Worm (Caenorhabditis elegans) whole organism, young adult: ENCODE data around the gene W06D12.6.

Experiments used
- K11D2.4 ChIP-seq: fragments of 200-800 bp; sonication (Bioruptor generic); IDR thresholded peaks from 2 replicates; pipeline ENCODE4 v1.3.6; 2022; ENCODE audit warnings: missing genetic modification reagents, missing genetic modification characterization, missing compliant biosample characterization
- Y56A3A.18 ChIP-seq: fragments of 200-800 bp; sonication (Bioruptor generic); IDR thresholded peaks from 2 replicates; pipeline ENCODE4 v1.3.6; 2022; ENCODE audit warnings: missing genetic modification reagents, missing genetic modification characterization, missing compliant biosample characterization
- ama-1 ChIP-seq, 3 experiments: fragments of 150-350 bp in 1 of 3; sonication (generic microtip) in 2 of 3; optimal IDR thresholded peaks; 2 replicates each; lab custom pipeline; 2014 to 2018; ENCODE audit warnings: missing biosample characterization in 2 of 3, missing genetic modification characterization in 2 of 3, missing genetic modification reagents in 2 of 3
- ets-4 ChIP-seq: fragments of 200-800 bp; sonication (Bioruptor generic); optimal IDR thresholded peaks from 2 replicates; lab custom pipeline; 2018; ENCODE audit warnings: mild to moderate bottlenecking, missing genetic modification characterization, missing compliant biosample characterization
- fkh-3 ChIP-seq: sonication (generic microtip); optimal IDR thresholded peaks from 2 replicates; lab custom pipeline; 2016; ENCODE audit warnings: mild to moderate bottlenecking, missing genetic modification characterization, missing compliant biosample characterization
- hlh-12 ChIP-seq: sonication (generic microtip); optimal IDR thresholded peaks from 2 replicates; lab custom pipeline; 2016; ENCODE audit warnings: missing genetic modification characterization, missing compliant biosample characterization
- lin-40 ChIP-seq: sonication (generic microtip); optimal IDR thresholded peaks from 2 replicates; lab custom pipeline; 2016; ENCODE audit warnings: missing genetic modification characterization, mild to moderate bottlenecking, missing compliant biosample characterization, missing genotype, missing genetic modification reagents
- lsy-27 ChIP-seq: sonication (generic microtip); optimal IDR thresholded peaks from 2 replicates; lab custom pipeline; 2017; ENCODE audit warnings: missing genetic modification characterization, mild to moderate bottlenecking, missing compliant biosample characterization, antibody characterized with exemption, missing genotype, borderline replicate concordance; ENCODE audit not compliant: insufficient read depth
- pha-4 ChIP-seq: fragments of 150-350 bp; sonication (generic microtip); optimal IDR thresholded peaks from 2 replicates; lab custom pipeline; 2014; ENCODE audit warnings: missing biosample characterization, missing genetic modification reagents, missing genetic modification characterization
- unc-62 ChIP-seq: fragments of 150-350 bp; optimal IDR thresholded peaks from 2 replicates; lab custom pipeline; 2014; ENCODE audit warnings: missing biosample characterization, missing genetic modification reagents, missing genetic modification characterization

- TF ChIP-seq lin-40 (no peak), lsy-27 (tag; lab: Kevin White, UChicago) (no peak), fkh-3 (no peak), pha-4 (tag; lab: Kevin White, UChicago) (no peak), unc-62 (no peak), K11D2.4 (GFP tag; lab: Robert Waterston, UW) (no peak), ets-4 (GFP tag; lab: Kevin White, UChicago) (no peak), ama-1 (optimal IDR thresholded peaks at IDR 0.05; lab: Kevin White, UChicago) (no peak), ama-1 (GFP tag; optimal IDR thresholded peaks at IDR 0.05; lab: Kevin White, UChicago) (no peak), Y56A3A.18 (GFP tag; lab: Robert Waterston, UW) (no peak), hlh-12 (no peak)
Observed at ce11 chrV:17667676-17668075, 38.2 kb upstream of the W06D12.6 start, which contains the start of gene F59A1.12.
